Fruit fly (Drosophila melanogaster) whole organism, embryonic: ENCODE measurements around the gene Muc26B.

Experiments used
- CG10147 ChIP-seq: fragments of 200-800 bp; sonication (Bioruptor generic); optimal IDR thresholded peaks from 2 replicates; lab custom pipeline; 2019; ENCODE audit warnings: missing biosample characterization, mild to moderate bottlenecking, missing genetic modification characterization, moderate library complexity
- CG10543 ChIP-seq: fragments of 200-800 bp; sonication (Bioruptor generic); optimal IDR thresholded peaks from 3 replicates; lab custom pipeline; 2017; ENCODE audit warnings: missing biosample characterization, mild to moderate bottlenecking, missing genetic modification characterization, moderate library complexity
- CG15269 ChIP-seq: fragments of 200-800 bp; sonication (Bioruptor generic); optimal IDR thresholded peaks from 2 replicates; lab custom pipeline; 2018; ENCODE audit warnings: missing biosample characterization, mild to moderate bottlenecking, missing genetic modification characterization, moderate library complexity
- CG1603 ChIP-seq: fragments of 200-800 bp; sonication (Bioruptor generic); optimal IDR thresholded peaks from 2 replicates; lab custom pipeline; 2019; ENCODE audit warnings: missing biosample characterization, mild to moderate bottlenecking, missing genetic modification characterization, moderate library complexity
- CG1792 ChIP-seq: fragments of 200-800 bp; sonication (Bioruptor generic); optimal IDR thresholded peaks from 2 replicates; lab custom pipeline; 2016; ENCODE audit warnings: missing biosample characterization, missing genetic modification characterization
- CG18476 ChIP-seq: fragments of 200-800 bp; sonication (Bioruptor generic); optimal IDR thresholded peaks from 2 replicates; lab custom pipeline; 2016; ENCODE audit warnings: missing biosample characterization, mild to moderate bottlenecking, missing genetic modification characterization
- CG2202 ChIP-seq: fragments of 200-800 bp; sonication (Bioruptor generic); optimal IDR thresholded peaks from 2 replicates; lab custom pipeline; 2018; ENCODE audit warnings: missing biosample characterization, mild to moderate bottlenecking, missing genetic modification characterization
- CG32532 ChIP-seq: fragments of 200-800 bp; sonication (Bioruptor generic); IDR thresholded peaks from 2 replicates; pipeline ENCODE4 v1.3.6; 2022; ENCODE audit warnings: missing biosample characterization, missing genetic modification characterization
- CG3995 ChIP-seq: fragments of 200-800 bp; sonication (Bioruptor generic); optimal IDR thresholded peaks from 3 replicates; lab custom pipeline; 2016; ENCODE audit warnings: missing biosample characterization, missing genetic modification characterization
- CG6683 ChIP-seq: fragments of 200-800 bp; sonication (Bioruptor generic); optimal IDR thresholded peaks from 2 replicates; lab custom pipeline; 2017; ENCODE audit warnings: missing biosample characterization, mild to moderate bottlenecking, missing genetic modification characterization, missing genetic modification reagents
- CG8290 ChIP-seq, 3 experiments: fragments of 200-800 bp; sonication (Bioruptor generic); optimal IDR thresholded peaks; 2 replicates each; lab custom pipeline; 2016 to 2019; ENCODE audit warnings: missing biosample characterization in 3 of 3, missing genetic modification characterization in 3 of 3, mild to moderate bottlenecking in 2 of 3, moderate library complexity in 1 of 3
- CG9727 ChIP-seq: fragments of 200-800 bp; sonication (Bioruptor generic); optimal IDR thresholded peaks from 3 replicates; lab custom pipeline; 2017; ENCODE audit warnings: missing biosample characterization, mild to moderate bottlenecking, missing genetic modification characterization
- CTCF ChIP-seq: fragments of 200-800 bp; sonication (Bioruptor generic); optimal IDR thresholded peaks from 2 replicates; lab custom pipeline; 2017; ENCODE audit warnings: missing biosample characterization, mild to moderate bottlenecking, missing genetic modification characterization, moderate library complexity
- CkIIα-i1 ChIP-seq: fragments of 200-800 bp; sonication (Bioruptor generic); IDR thresholded peaks from 2 replicates; pipeline ENCODE4 v1.3.6; 2022; ENCODE audit warnings: missing biosample characterization, missing genetic modification characterization
- Dip2 ChIP-seq: fragments of 200-800 bp; sonication (Bioruptor generic); IDR thresholded peaks from 2 replicates; pipeline ENCODE4 v1.3.6; 2022; ENCODE audit warnings: missing biosample characterization, missing genetic modification characterization
- Dll ChIP-seq: fragments of 200-800 bp; sonication (Bioruptor generic); IDR thresholded peaks from 4 replicates; pipeline ENCODE4 v1.3.6; 2022; ENCODE audit warnings: missing biosample characterization, missing genetic modification characterization; ENCODE audit not compliant: partially characterized antibody
- E2f2 ChIP-seq: fragments of 200-800 bp; sonication (Bioruptor generic); IDR thresholded peaks from 2 replicates; pipeline ENCODE4 v1.3.6; 2022; ENCODE audit warnings: missing biosample characterization, missing genetic modification characterization
- MTF-1 ChIP-seq: fragments of 200-800 bp; sonication (Bioruptor generic); optimal IDR thresholded peaks from 2 replicates; lab custom pipeline; 2018; ENCODE audit warnings: missing biosample characterization, mild to moderate bottlenecking, missing genetic modification characterization, borderline replicate concordance
- Meics ChIP-seq: fragments of 200-800 bp; sonication (Bioruptor generic); optimal IDR thresholded peaks from 2 replicates; lab custom pipeline; 2017; ENCODE audit warnings: missing biosample characterization, mild to moderate bottlenecking, missing genetic modification characterization
- Nf-YA ChIP-seq: fragments of 200-800 bp; sonication (Bioruptor generic); IDR thresholded peaks from 2 replicates; pipeline ENCODE4 v1.3.6; 2022; ENCODE audit warnings: missing biosample characterization, missing genetic modification characterization
- Nf-YC ChIP-seq: fragments of 200-800 bp; optimal IDR thresholded peaks from 3 replicates; lab custom pipeline; 2019; ENCODE audit warnings: missing biosample characterization, mild to moderate bottlenecking, missing genetic modification characterization, moderate library complexity
- Oli ChIP-seq: fragments of 200-800 bp; sonication (Bioruptor generic); optimal IDR thresholded peaks from 2 replicates; lab custom pipeline; 2018; ENCODE audit warnings: missing biosample characterization, mild to moderate bottlenecking, missing genetic modification characterization, moderate library complexity
- Optix ChIP-seq: fragments of 200-800 bp; sonication (Bioruptor generic); IDR thresholded peaks from 3 replicates; pipeline ENCODE4 v1.3.6; 2022; ENCODE audit warnings: missing biosample characterization, missing genetic modification characterization
- Side ChIP-seq: fragments of 200-800 bp; sonication (Bioruptor generic); optimal IDR thresholded peaks from 2 replicates; lab custom pipeline; 2016; ENCODE audit warnings: missing biosample characterization, missing genetic modification characterization
- Ssrp ChIP-seq: fragments of 200-800 bp; sonication (Bioruptor generic); optimal IDR thresholded peaks from 2 replicates; lab custom pipeline; 2018; ENCODE audit warnings: missing biosample characterization, mild to moderate bottlenecking, missing genetic modification characterization, moderate library complexity
- Vsx1 ChIP-seq: fragments of 200-800 bp; sonication (Bioruptor generic); optimal IDR thresholded peaks from 2 replicates; lab custom pipeline; 2017; ENCODE audit warnings: missing biosample characterization, mild to moderate bottlenecking, missing genetic modification characterization, missing genetic modification reagents
- Xbp1 ChIP-seq: fragments of 200-800 bp; sonication (Bioruptor generic); optimal IDR thresholded peaks from 3 replicates; lab custom pipeline; 2016; ENCODE audit warnings: missing biosample characterization, mild to moderate bottlenecking, missing genetic modification characterization
- ci ChIP-seq: fragments of 200-800 bp; sonication (Bioruptor generic); IDR thresholded peaks from 3 replicates; pipeline ENCODE4 v1.3.6; 2022; ENCODE audit warnings: missing biosample characterization, missing genetic modification characterization
- crol ChIP-seq: fragments of 200-800 bp; sonication (Bioruptor generic); IDR thresholded peaks from 2 replicates; pipeline ENCODE4 v1.3.6; 2022; ENCODE audit warnings: missing biosample characterization, missing genetic modification characterization
- cwo ChIP-seq: fragments of 200-800 bp; sonication (Bioruptor generic); optimal IDR thresholded peaks from 3 replicates; lab custom pipeline; 2017; ENCODE audit warnings: missing biosample characterization, missing genetic modification characterization, mild to moderate bottlenecking, moderate library complexity, missing genetic modification reagents
- disco-r ChIP-seq: fragments of 200-800 bp; sonication (Bioruptor generic); optimal IDR thresholded peaks from 2 replicates; lab custom pipeline; 2016; ENCODE audit warnings: missing biosample characterization, missing genetic modification characterization
- dpn ChIP-seq, 2 experiments: fragments of 200-800 bp; sonication (Bioruptor generic); optimal IDR thresholded peaks; 3 replicates each; lab custom pipeline; 2016; ENCODE audit warnings: missing biosample characterization in 2 of 2, missing genetic modification characterization in 2 of 2
- ewg ChIP-seq: fragments of 200-800 bp; sonication (Bioruptor generic); optimal IDR thresholded peaks from 3 replicates; lab custom pipeline; 2017; ENCODE audit warnings: mild to moderate bottlenecking, missing biosample characterization, missing genetic modification reagents, missing genetic modification characterization
- exex ChIP-seq: fragments of 200-800 bp; sonication (Bioruptor generic); optimal IDR thresholded peaks from 4 replicates; lab custom pipeline; 2018; ENCODE audit warnings: missing biosample characterization, mild to moderate bottlenecking, missing genetic modification characterization, moderate library complexity
- fd64A ChIP-seq: fragments of 200-800 bp; sonication (Bioruptor generic); optimal IDR thresholded peaks from 3 replicates; lab custom pipeline; 2018; ENCODE audit warnings: missing biosample characterization, mild to moderate bottlenecking, missing genetic modification characterization
- gce ChIP-seq: fragments of 200-800 bp; sonication (Bioruptor generic); IDR thresholded peaks from 3 replicates; pipeline ENCODE4 v1.3.6; 2022; ENCODE audit warnings: missing biosample characterization, missing genetic modification characterization
- gsb ChIP-seq: fragments of 200-800 bp; sonication (Bioruptor generic); IDR thresholded peaks from 2 replicates; pipeline ENCODE4 v1.3.6; 2022; ENCODE audit warnings: missing biosample characterization, missing genetic modification characterization
- hb ChIP-seq: fragments of 200-800 bp; sonication (Bioruptor generic); IDR thresholded peaks from 3 replicates; pipeline ENCODE4 v1.3.6; 2022; ENCODE audit warnings: missing biosample characterization, missing genetic modification characterization; ENCODE audit not compliant: partially characterized antibody
- kah ChIP-seq: fragments of 200-800 bp; sonication (Bioruptor generic); optimal IDR thresholded peaks from 2 replicates; lab custom pipeline; 2018; ENCODE audit warnings: missing biosample characterization, mild to moderate bottlenecking, missing genetic modification characterization
- kni ChIP-seq: fragments of 200-800 bp; sonication (Bioruptor generic); optimal IDR thresholded peaks from 3 replicates; lab custom pipeline; 2017; ENCODE audit warnings: mild to moderate bottlenecking, missing biosample characterization, missing genetic modification reagents, missing genetic modification characterization
- nmo ChIP-seq: fragments of 200-800 bp; sonication (Bioruptor generic); optimal IDR thresholded peaks from 2 replicates; lab custom pipeline; 2018; ENCODE audit warnings: missing biosample characterization, mild to moderate bottlenecking, missing genetic modification characterization, moderate library complexity
- pita ChIP-seq: fragments of 200-800 bp; sonication (Bioruptor generic); optimal IDR thresholded peaks from 2 replicates; lab custom pipeline; 2017; ENCODE audit warnings: missing biosample characterization, mild to moderate bottlenecking, missing genetic modification characterization
- pum ChIP-seq: fragments of 200-800 bp; sonication (Bioruptor generic); optimal IDR thresholded peaks from 2 replicates; lab custom pipeline; 2016; ENCODE audit warnings: missing biosample characterization, missing genetic modification characterization
- pzg ChIP-seq: fragments of 200-800 bp; sonication (Bioruptor generic); optimal IDR thresholded peaks from 3 replicates; lab custom pipeline; 2018; ENCODE audit warnings: missing biosample characterization, mild to moderate bottlenecking, missing genetic modification characterization, moderate library complexity
- salm ChIP-seq: fragments of 200-800 bp; sonication (Bioruptor generic); optimal IDR thresholded peaks from 2 replicates; lab custom pipeline; 2018; ENCODE audit warnings: missing biosample characterization, mild to moderate bottlenecking, missing genetic modification characterization
- sens-2 ChIP-seq: fragments of 200-800 bp; sonication (Bioruptor generic); IDR thresholded peaks from 2 replicates; pipeline ENCODE4 v1.3.6; 2022; ENCODE audit warnings: missing biosample characterization, missing genetic modification characterization
- sna ChIP-seq: fragments of 200-800 bp; sonication (Bioruptor generic); IDR thresholded peaks from 2 replicates; pipeline ENCODE4 v1.3.6; 2022; ENCODE audit warnings: missing biosample characterization, missing genetic modification characterization; ENCODE audit not compliant: partially characterized antibody
- tin ChIP-seq: fragments of 200-800 bp; sonication (Bioruptor generic); optimal IDR thresholded peaks from 3 replicates; lab custom pipeline; 2016; ENCODE audit warnings: missing biosample characterization, missing genetic modification characterization
- trh ChIP-seq: fragments of 200-800 bp; sonication (Bioruptor generic); optimal IDR thresholded peaks from 2 replicates; lab custom pipeline; 2016; ENCODE audit warnings: missing biosample characterization, missing genetic modification characterization
- vnd ChIP-seq: fragments of 200-800 bp; sonication (Bioruptor generic); IDR thresholded peaks from 3 replicates; pipeline ENCODE4 v1.3.6; 2022; ENCODE audit warnings: missing biosample characterization, missing genetic modification characterization; ENCODE audit not compliant: partially characterized antibody

Muc26B gene

DNA sequence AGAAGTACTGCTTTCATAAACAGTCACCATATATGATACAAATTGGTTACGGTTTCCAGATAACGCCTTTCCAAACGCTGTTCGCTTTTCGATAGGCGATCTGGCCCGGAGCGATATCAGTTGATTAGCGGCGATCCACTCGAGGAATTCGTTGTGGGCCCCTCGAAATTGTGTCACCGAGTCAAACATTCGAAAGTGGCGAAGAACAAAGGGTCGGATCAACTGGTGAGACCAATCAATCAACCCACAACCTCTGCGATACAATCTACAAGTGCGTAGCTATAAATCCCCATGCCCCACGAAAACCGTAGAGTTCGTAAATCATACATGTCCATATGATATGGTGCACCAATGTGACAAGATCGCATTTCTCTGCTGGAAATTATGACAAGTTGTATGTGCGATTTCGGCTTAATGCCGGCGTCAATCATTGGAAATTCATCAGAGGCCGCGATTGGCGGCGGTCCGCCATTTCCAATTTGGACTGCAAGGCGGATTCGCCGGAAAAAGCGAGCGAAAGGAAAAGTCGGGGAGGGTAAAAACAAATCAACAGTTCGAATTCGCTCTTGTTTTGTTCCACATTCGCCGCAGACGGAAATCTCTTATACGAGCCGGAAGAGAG lies 26.5 kb downstream of the Muc26B start (continued):
- no peak for TF ChIP-seq Nf-YA (GFP tag; lab: Robert Waterston, UW)
- peak; percentile 64 for TF ChIP-seq exex (tag; lab: Kevin White, UChicago)
- no peak for TF ChIP-seq tin (GFP tag; lab: Kevin White, UChicago)
- no peak for TF ChIP-seq Xbp1 (GFP tag; lab: Kevin White, UChicago)
- no peak for TF ChIP-seq gce
- TF ChIP-seq hb, result no peak
- no peak for TF ChIP-seq CG6683 (GFP tag; lab: Kevin White, UChicago)
- peak; percentile 67; the same call in 1 of the 2 replicates for TF ChIP-seq crol (GFP tag; lab: Robert Waterston, UW)
- peak; percentile 61; the same call in 2 of the 3 replicates for TF ChIP-seq vnd
- no peak for TF ChIP-seq sens-2 (GFP tag; lab: Robert Waterston, UW)
- TF ChIP-seq CG32532 (GFP tag; lab: Robert Waterston, UW), result no peak
- TF ChIP-seq gsb (GFP tag; lab: Robert Waterston, UW), result no peak
- TF ChIP-seq disco-r, result no peak
- TF ChIP-seq CG1603 (tag; lab: Kevin White, UChicago), result no peak
- TF ChIP-seq CG2202 (tag; lab: Kevin White, UChicago), result no peak
- TF ChIP-seq CG1792, result no peak
- no peak for TF ChIP-seq CG8290 (GFP tag; optimal IDR thresholded peaks at IDR 0.05; lab: Kevin White, UChicago)
- no peak for TF ChIP-seq CG8290 (tag; optimal IDR thresholded peaks at IDR 0.05; lab: Kevin White, UChicago)
- TF ChIP-seq kah (GFP tag; lab: Kevin White, UChicago), result no peak
- no peak for TF ChIP-seq E2f2 (GFP tag; lab: Robert Waterston, UW)
- no peak for TF ChIP-seq sna (GFP tag; lab: Robert Waterston, UW)
- TF ChIP-seq dpn (GFP tag; optimal IDR thresholded peaks at IDR 0.05; lab: Kevin White, UChicago), result no peak
- TF ChIP-seq pita, result no peak
- no peak for TF ChIP-seq CG10147 (GFP tag; lab: Kevin White, UChicago)
- no peak for TF ChIP-seq MTF-1 (GFP tag; lab: Kevin White, UChicago)
- TF ChIP-seq CG10543 (GFP tag; lab: Kevin White, UChicago), result no peak
- TF ChIP-seq ci (GFP tag; lab: Robert Waterston, UW), result 0 out of 3 replicates have a peak, but pooled peaks have one; percentile 29
- no peak for TF ChIP-seq nmo (GFP tag; lab: Kevin White, UChicago)
- no peak for TF ChIP-seq Oli (tag; lab: Kevin White, UChicago)
- TF ChIP-seq CG3995 (GFP tag; lab: Kevin White, UChicago), result no peak
- TF ChIP-seq Ssrp, result no peak
- TF ChIP-seq ewg, result no peak
- TF ChIP-seq CTCF (GFP tag; lab: Kevin White, UChicago), result peak; percentile 8
- no peak for TF ChIP-seq CkIIα-i1 (GFP tag; lab: Robert Waterston, UW)
- TF ChIP-seq Dll, result no peak
- TF ChIP-seq Side, result no peak
- no peak for TF ChIP-seq cwo (GFP tag; lab: Kevin White, UChicago)
- TF ChIP-seq trh (GFP tag; lab: Kevin White, UChicago), result no peak
- TF ChIP-seq CG15269 (tag; lab: Kevin White, UChicago), result no peak
- peak; percentile 88 for TF ChIP-seq Vsx1 (GFP tag; lab: Kevin White, UChicago)
- TF ChIP-seq Meics (GFP tag; lab: Kevin White, UChicago), result no peak
- TF ChIP-seq CG18476 (GFP tag; lab: Kevin White, UChicago), result no peak
- no peak for TF ChIP-seq Dip2
- TF ChIP-seq Nf-YC (tag; lab: Kevin White, UChicago), result peak; percentile 86
- TF ChIP-seq pzg (GFP tag; lab: Kevin White, UChicago), result no peak
- TF ChIP-seq kni, result no peak
- no peak for TF ChIP-seq fd64A
- no peak for TF ChIP-seq pum (GFP tag; lab: Kevin White, UChicago)
- TF ChIP-seq salm (tag; lab: Kevin White, UChicago), result peak; percentile 65
- TF ChIP-seq Optix (GFP tag; lab: Robert Waterston, UW), result no peak
- TF ChIP-seq CG9727 (GFP tag; lab: Kevin White, UChicago), result no peak
